Worm (Caenorhabditis elegans): ENCODE measurements around the gene nhr-222.

DNA sequence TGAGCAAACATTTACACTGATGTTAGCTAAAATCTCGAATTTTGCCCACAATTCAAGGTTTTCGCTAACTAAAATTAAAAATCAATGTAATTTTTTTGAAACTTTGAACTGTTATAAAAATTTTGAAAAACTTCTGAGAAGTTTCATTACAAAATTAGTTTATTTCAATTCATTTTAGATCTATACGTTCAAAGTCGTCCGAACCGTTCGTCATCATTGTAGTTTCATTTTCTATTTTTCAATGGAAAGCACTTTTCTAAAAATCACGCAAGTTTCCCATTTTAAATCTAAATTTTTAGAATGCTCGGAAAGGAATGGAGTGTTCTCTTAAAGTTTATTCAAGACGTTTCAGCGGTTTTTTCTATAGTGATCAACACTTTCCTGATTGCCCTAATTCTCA lies 33.4 kb downstream of the nhr-222 start, which contains the start of gene str-228:
- TF ChIP-seq ama-1 (optimal IDR thresholded peaks at IDR 0.05) (no peak), lim-7 (GFP tag; IDR thresholded peaks at IDR 0.05) (no peak), unc-39 (tag; optimal IDR thresholded peaks at IDR 0.05) (no peak), nhr-237 (tag; optimal IDR thresholded peaks at IDR 0.05) (no peak), nhr-28 (tag; optimal IDR thresholded peaks at IDR 0.05) (no peak), ztf-11 (tag; optimal IDR thresholded peaks at IDR 0.05) (no peak), unc-62 (GFP tag; optimal IDR thresholded peaks at IDR 0.05 in 1 of 2) (no peak), unc-62 (tag; optimal IDR thresholded peaks at IDR 0.05) (no peak), D1046.2 (GFP tag; IDR thresholded peaks at IDR 0.05) (no peak), aly-2 (tag; optimal IDR thresholded peaks at IDR 0.05) (no peak), attf-4 (tag; optimal IDR thresholded peaks at IDR 0.05) (no peak)

Measured in whole organism, L4 larva.